Worm (Caenorhabditis elegans): ENCODE results near the gene epg-6.

ce11 chrIII:10633403-10633674, 33.4 kb upstream of the epg-6 start, which contains the start of gene Y39A1A.9:
- TF ChIP-seq madf-3 (GFP tag; IDR thresholded peaks at IDR 0.05) (no peak), rpc-1 (optimal IDR thresholded peaks at IDR 0.05) (no peak), rpc-1 (tag; optimal IDR thresholded peaks at IDR 0.05) (no peak), tbx-9 (tag; optimal IDR thresholded peaks at IDR 0.05; ENCODE audit: borderline replicate concordance) (no peak), efl-1 (GFP tag; optimal IDR thresholded peaks at IDR 0.05) (no peak), T26A5.8 (tag; optimal IDR thresholded peaks at IDR 0.05) (no peak), snpc-4 (GFP tag; optimal IDR thresholded peaks at IDR 0.05) (no peak), snpc-4 (tag; optimal IDR thresholded peaks at IDR 0.05) (no peak), Y79H2A.3 (GFP tag; conservative IDR thresholded peaks at IDR 0.05) (no peak), ama-1 (optimal IDR thresholded peaks at IDR 0.05) (no peak), ama-1 (GFP tag; optimal IDR thresholded peaks at IDR 0.05) (no peak), unc-62 (GFP tag; optimal IDR thresholded peaks at IDR 0.05) (no peak), let-526 (GFP tag; IDR thresholded peaks at IDR 0.05) (no peak), xnd-1 (tag; optimal IDR thresholded peaks at IDR 0.05) (no peak), F39B2.1 (GFP tag; IDR thresholded peaks at IDR 0.05) (no peak), hsf-1 (GFP tag; IDR thresholded peaks at IDR 0.05) (no peak)
